Fruit fly (Drosophila melanogaster) whole organism, embryonic: ENCODE results near the gene ea.

ENCODE experiments used
- Abd-B ChIP-seq: fragments of 200-800 bp; sonication (Bioruptor generic); optimal IDR thresholded peaks from 2 replicates; lab custom pipeline; 2018; ENCODE audit warnings: missing biosample characterization, mild to moderate bottlenecking, missing genetic modification characterization, moderate library complexity
- CG10147 ChIP-seq: fragments of 200-800 bp; sonication (Bioruptor generic); optimal IDR thresholded peaks from 2 replicates; lab custom pipeline; 2019; ENCODE audit warnings: missing biosample characterization, mild to moderate bottlenecking, missing genetic modification characterization, moderate library complexity
- CG11398 ChIP-seq: fragments of 200-800 bp; sonication (Bioruptor generic); optimal IDR thresholded peaks from 2 replicates; lab custom pipeline; 2016; ENCODE audit warnings: missing biosample characterization, missing genetic modification characterization
- CG11695 ChIP-seq: fragments of 200-800 bp; sonication (Bioruptor generic); IDR thresholded peaks from 3 replicates; pipeline ENCODE4 v1.3.6; 2022; ENCODE audit warnings: missing biosample characterization, missing genetic modification characterization
- CG13775 ChIP-seq: fragments of 200-800 bp; sonication (Bioruptor generic); optimal IDR thresholded peaks from 3 replicates; lab custom pipeline; 2017; ENCODE audit warnings: missing biosample characterization, mild to moderate bottlenecking, missing genetic modification characterization
- CG1529 ChIP-seq: fragments of 200-800 bp; sonication (Bioruptor generic); optimal IDR thresholded peaks from 3 replicates; lab custom pipeline; 2018; ENCODE audit warnings: missing biosample characterization, missing genetic modification characterization
- CG1603 ChIP-seq: fragments of 200-800 bp; sonication (Bioruptor generic); optimal IDR thresholded peaks from 2 replicates; lab custom pipeline; 2019; ENCODE audit warnings: missing biosample characterization, mild to moderate bottlenecking, missing genetic modification characterization, moderate library complexity
- CG16779 ChIP-seq: fragments of 200-800 bp; sonication (Bioruptor generic); IDR thresholded peaks from 2 replicates; pipeline ENCODE4 v1.3.6; 2022; ENCODE audit warnings: missing biosample characterization, missing genetic modification characterization
- CG17186 ChIP-seq: fragments of 200-800 bp; sonication (Bioruptor generic); optimal IDR thresholded peaks from 3 replicates; lab custom pipeline; 2017; ENCODE audit warnings: missing biosample characterization, missing genetic modification reagents, missing genetic modification characterization
- CG17385 ChIP-seq: fragments of 200-800 bp; sonication (Bioruptor generic); optimal IDR thresholded peaks from 3 replicates; lab custom pipeline; 2018; ENCODE audit warnings: missing biosample characterization, mild to moderate bottlenecking, missing genetic modification characterization
- CG2202 ChIP-seq: fragments of 200-800 bp; sonication (Bioruptor generic); optimal IDR thresholded peaks from 2 replicates; lab custom pipeline; 2018; ENCODE audit warnings: missing biosample characterization, mild to moderate bottlenecking, missing genetic modification characterization
- CG2678 ChIP-seq: fragments of 200-800 bp; sonication (Bioruptor generic); optimal IDR thresholded peaks from 3 replicates; lab custom pipeline; 2019; ENCODE audit warnings: missing biosample characterization, mild to moderate bottlenecking, missing genetic modification characterization, moderate library complexity
- CG2875 ChIP-seq: fragments of 200-800 bp; sonication (Bioruptor generic); optimal IDR thresholded peaks from 2 replicates; lab custom pipeline; 2017; ENCODE audit warnings: missing biosample characterization, mild to moderate bottlenecking, missing genetic modification characterization, missing genetic modification reagents
- CG32532 ChIP-seq: fragments of 200-800 bp; sonication (Bioruptor generic); IDR thresholded peaks from 2 replicates; pipeline ENCODE4 v1.3.6; 2022; ENCODE audit warnings: missing biosample characterization, missing genetic modification characterization
- CG32767 ChIP-seq: fragments of 200-800 bp; sonication (Bioruptor generic); IDR thresholded peaks from 2 replicates; pipeline ENCODE4 v1.3.6; 2022; ENCODE audit warnings: missing biosample characterization, missing genetic modification characterization
- CG4328 ChIP-seq: fragments of 200-800 bp; sonication (Bioruptor generic); optimal IDR thresholded peaks from 3 replicates; lab custom pipeline; 2017; ENCODE audit warnings: missing biosample characterization, missing genetic modification reagents, missing genetic modification characterization
- CG43689 ChIP-seq: fragments of 200-800 bp; sonication (Bioruptor generic); IDR thresholded peaks from 2 replicates; pipeline ENCODE4 v1.3.6; 2022; ENCODE audit warnings: missing biosample characterization, missing genetic modification characterization
- CG4820 ChIP-seq: fragments of 200-800 bp; sonication (Bioruptor generic); optimal IDR thresholded peaks from 3 replicates; lab custom pipeline; 2016; ENCODE audit warnings: missing biosample characterization, missing genetic modification characterization
- CG7357 ChIP-seq: fragments of 200-800 bp; sonication (Bioruptor generic); IDR thresholded peaks from 3 replicates; pipeline ENCODE4 v1.3.6; 2022; ENCODE audit warnings: missing biosample characterization, missing genetic modification characterization
- CG8281 ChIP-seq: fragments of 200-800 bp; sonication (Bioruptor generic); optimal IDR thresholded peaks from 2 replicates; lab custom pipeline; 2018; ENCODE audit warnings: missing biosample characterization, mild to moderate bottlenecking, missing genetic modification characterization, moderate library complexity
- CG8359 ChIP-seq: fragments of 200-800 bp; sonication (Bioruptor generic); optimal IDR thresholded peaks from 2 replicates; lab custom pipeline; 2017; ENCODE audit warnings: missing biosample characterization, mild to moderate bottlenecking, missing genetic modification characterization, borderline replicate concordance
- CG9817 ChIP-seq: fragments of 200-800 bp; sonication (Bioruptor generic); optimal IDR thresholded peaks from 2 replicates; lab custom pipeline; 2018; ENCODE audit warnings: missing biosample characterization, mild to moderate bottlenecking, missing genetic modification characterization, moderate library complexity
- CoRest ChIP-seq: fragments of 200-800 bp; sonication (Bioruptor generic); optimal IDR thresholded peaks from 3 replicates; lab custom pipeline; 2018; ENCODE audit warnings: missing biosample characterization, mild to moderate bottlenecking, missing genetic modification characterization, moderate library complexity
- D ChIP-seq, 2 experiments: fragments of 200-800 bp in 1 of 2; fragments of >200 bp in 1 of 2; sonication (Bioruptor generic) in 1 of 2; optimal IDR thresholded peaks; 2 replicates in 1 of 2; 3 replicates in 1 of 2; lab custom pipeline; 2017; ENCODE audit warnings: mild to moderate bottlenecking in 1 of 2, missing biosample characterization in 1 of 2, missing genetic modification characterization in 1 of 2, missing genetic modification reagents in 1 of 2
- D19B ChIP-seq: fragments of 200-800 bp; sonication (Bioruptor generic); optimal IDR thresholded peaks from 2 replicates; lab custom pipeline; 2017; ENCODE audit warnings: missing biosample characterization, mild to moderate bottlenecking, missing genetic modification characterization
- Dll ChIP-seq: fragments of 200-800 bp; sonication (Bioruptor generic); IDR thresholded peaks from 4 replicates; pipeline ENCODE4 v1.3.6; 2022; ENCODE audit warnings: missing biosample characterization, missing genetic modification characterization; ENCODE audit not compliant: partially characterized antibody
- Fer3 ChIP-seq: fragments of 200-800 bp; sonication (Bioruptor generic); optimal IDR thresholded peaks from 2 replicates; lab custom pipeline; 2018; ENCODE audit warnings: missing biosample characterization, mild to moderate bottlenecking, missing genetic modification characterization, moderate library complexity
- Med ChIP-seq: fragments of 200-800 bp; sonication (Bioruptor generic); peaks from one replicate; lab custom pipeline; 2016; ENCODE audit warnings: missing biosample characterization, missing genetic modification characterization, mild to moderate bottlenecking, inconsistent platforms, moderate library complexity
- NC2β ChIP-seq: fragments of 200-800 bp; sonication (Bioruptor generic); optimal IDR thresholded peaks from 2 replicates; lab custom pipeline; 2016; ENCODE audit warnings: missing biosample characterization, missing genetic modification characterization
- Poxn ChIP-seq: fragments of 200-800 bp; sonication (Bioruptor generic); IDR thresholded peaks from 2 replicates; pipeline ENCODE4 v1.3.6; 2022; ENCODE audit warnings: missing biosample characterization, missing genetic modification characterization
- Tbp ChIP-seq: fragments of >200 bp; optimal IDR thresholded peaks from 2 replicates; lab custom pipeline; 2018; ENCODE audit warnings: missing biosample characterization, missing genetic modification characterization
- Xbp1 ChIP-seq: fragments of 200-800 bp; sonication (Bioruptor generic); optimal IDR thresholded peaks from 3 replicates; lab custom pipeline; 2016; ENCODE audit warnings: missing biosample characterization, mild to moderate bottlenecking, missing genetic modification characterization
- Xrp1 ChIP-seq: fragments of 200-800 bp; sonication (Bioruptor generic); IDR thresholded peaks from 2 replicates; pipeline ENCODE4 v1.3.6; 2022; ENCODE audit warnings: missing biosample characterization, missing genetic modification characterization
- YL-1 ChIP-seq: fragments of 200-800 bp; sonication (Bioruptor generic); optimal IDR thresholded peaks from 3 replicates; lab custom pipeline; 2017; ENCODE audit warnings: missing biosample characterization, mild to moderate bottlenecking, missing genetic modification characterization
- ase ChIP-seq: fragments of 200-800 bp; sonication (Bioruptor generic); IDR thresholded peaks from 3 replicates; pipeline ENCODE4 v1.3.6; 2022; ENCODE audit warnings: missing biosample characterization, missing genetic modification characterization
- br ChIP-seq: fragments of >200 bp; optimal IDR thresholded peaks from 2 replicates; lab custom pipeline; 2017
- btn ChIP-seq: fragments of 200-800 bp; sonication (Bioruptor generic); optimal IDR thresholded peaks from 2 replicates; lab custom pipeline; 2016; ENCODE audit warnings: missing biosample characterization, missing genetic modification characterization
- dmrt99B ChIP-seq: fragments of 200-800 bp; sonication (Bioruptor generic); optimal IDR thresholded peaks from 2 replicates; lab custom pipeline; 2018; ENCODE audit warnings: missing biosample characterization, mild to moderate bottlenecking, missing genetic modification characterization, moderate library complexity
- exex ChIP-seq: fragments of 200-800 bp; sonication (Bioruptor generic); optimal IDR thresholded peaks from 4 replicates; lab custom pipeline; 2018; ENCODE audit warnings: missing biosample characterization, mild to moderate bottlenecking, missing genetic modification characterization, moderate library complexity
- fd3F ChIP-seq: fragments of 200-800 bp; sonication (Bioruptor generic); optimal IDR thresholded peaks from 2 replicates; lab custom pipeline; 2018; ENCODE audit warnings: missing biosample characterization, mild to moderate bottlenecking, missing genetic modification characterization, moderate library complexity
- gsb ChIP-seq: fragments of 200-800 bp; sonication (Bioruptor generic); IDR thresholded peaks from 2 replicates; pipeline ENCODE4 v1.3.6; 2022; ENCODE audit warnings: missing biosample characterization, missing genetic modification characterization
- jigr1 ChIP-seq: fragments of 200-800 bp; sonication (Bioruptor generic); IDR thresholded peaks from 3 replicates; pipeline ENCODE4 v1.3.6; 2022; ENCODE audit warnings: missing biosample characterization, missing genetic modification characterization
- kah ChIP-seq: fragments of 200-800 bp; sonication (Bioruptor generic); optimal IDR thresholded peaks from 2 replicates; lab custom pipeline; 2018; ENCODE audit warnings: missing biosample characterization, mild to moderate bottlenecking, missing genetic modification characterization
- knrl ChIP-seq: fragments of 200-800 bp; sonication (Bioruptor generic); IDR thresholded peaks from 3 replicates; pipeline ENCODE4 v1.3.6; 2022; ENCODE audit warnings: missing biosample characterization, missing genetic modification characterization; ENCODE audit not compliant: partially characterized antibody
- luna ChIP-seq: fragments of 200-800 bp; sonication (Bioruptor generic); optimal IDR thresholded peaks from 2 replicates; lab custom pipeline; 2016; ENCODE audit warnings: missing biosample characterization, missing genetic modification characterization
- onecut ChIP-seq: fragments of 200-800 bp; sonication (Bioruptor generic); IDR thresholded peaks from 2 replicates; pipeline ENCODE4 v1.3.6; 2022; ENCODE audit warnings: missing biosample characterization, missing genetic modification characterization
- run ChIP-seq: fragments of 200-800 bp; sonication (Bioruptor generic); optimal IDR thresholded peaks from 3 replicates; lab custom pipeline; 2018; ENCODE audit warnings: missing biosample characterization, mild to moderate bottlenecking, missing genetic modification characterization
- slp2 ChIP-seq: fragments of 200-800 bp; sonication (Bioruptor generic); optimal IDR thresholded peaks from 2 replicates; lab custom pipeline; 2016; ENCODE audit warnings: missing biosample characterization, missing genetic modification characterization
- tup ChIP-seq: fragments of 200-800 bp; sonication (Bioruptor generic); optimal IDR thresholded peaks from 2 replicates; lab custom pipeline; 2016; ENCODE audit warnings: missing biosample characterization, mild to moderate bottlenecking, missing genetic modification characterization, moderate library complexity
- unpg ChIP-seq: fragments of 200-800 bp; sonication (Bioruptor generic); optimal IDR thresholded peaks from 3 replicates; lab custom pipeline; 2018; ENCODE audit warnings: missing biosample characterization, mild to moderate bottlenecking, missing genetic modification characterization, moderate library complexity

Gene ea

DNA sequence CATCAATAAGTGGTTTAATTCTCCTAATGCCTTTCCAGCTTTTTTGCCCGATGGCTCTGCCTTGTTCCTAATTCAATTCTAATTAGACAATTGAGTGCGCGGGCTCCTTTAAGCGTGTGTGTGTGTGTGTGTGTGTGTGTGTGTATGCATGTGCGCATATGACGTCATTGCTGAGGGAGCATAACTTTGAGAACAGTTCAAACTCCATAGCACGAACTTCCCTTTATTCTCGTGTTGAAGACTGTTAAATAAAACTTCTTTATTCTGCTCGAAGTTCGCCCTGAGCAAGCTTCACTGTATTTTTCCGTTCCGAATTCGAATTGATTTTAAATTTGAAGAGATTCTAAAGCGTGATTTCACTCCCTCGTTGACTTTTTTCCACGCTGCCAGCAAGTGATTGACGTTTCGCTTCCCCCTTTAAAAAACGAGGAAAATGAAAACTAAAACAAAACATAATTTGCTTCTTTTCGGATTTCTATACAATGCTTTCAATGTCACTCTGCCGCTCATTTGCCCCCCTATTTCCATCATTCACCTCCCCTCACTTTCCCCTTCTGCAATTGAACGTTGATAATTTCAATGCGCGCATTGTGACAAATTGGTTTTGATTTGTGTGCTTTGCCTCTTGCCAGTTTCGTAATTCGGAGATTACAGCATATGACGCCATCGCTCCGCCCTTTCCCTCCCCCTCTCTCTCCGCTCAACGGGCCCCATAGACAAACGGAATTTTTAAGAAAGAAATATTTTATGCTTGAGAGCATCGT, 36.1 kb upstream of the ea start (continued):
- TF ChIP-seq run (tag; lab: Kevin White, UChicago) (no peak), br (no peak), CG2202 (tag; lab: Kevin White, UChicago) (no peak), CG1603 (peak; percentile 35), Med (GFP tag; lab: Kevin White, UChicago) (peak; percentile 87), CG8359 (GFP tag; lab: Kevin White, UChicago) (no peak), CG2678 (tag; lab: Kevin White, UChicago) (peak; percentile 43), D19B (GFP tag; lab: Kevin White, UChicago) (no peak), CG32532 (no peak), onecut (GFP tag; lab: Robert Waterston, UW) (peak; percentile 42), exex (tag; lab: Kevin White, UChicago) (no peak), CG8281 (tag; lab: Kevin White, UChicago) (peak; percentile 41), Fer3 (tag; lab: Kevin White, UChicago) (peak; percentile 25), CG11695 (GFP tag; lab: Robert Waterston, UW) (no peak), Abd-B (no peak), CG4328 (GFP tag; lab: Kevin White, UChicago) (no peak), CG13775 (GFP tag; lab: Kevin White, UChicago) (no peak), ase (GFP tag; lab: Robert Waterston, UW) (no peak), knrl (GFP tag; lab: Robert Waterston, UW) (no peak), jigr1 (GFP tag; lab: Robert Waterston, UW) (no peak), Tbp (GFP tag; lab: Kevin White, UChicago) (no peak), Poxn (GFP tag; lab: Robert Waterston, UW) (no peak), unpg (GFP tag; lab: Kevin White, UChicago) (peak; percentile 44), CG11398 (GFP tag; lab: Kevin White, UChicago) (no peak), YL-1 (GFP tag; lab: Kevin White, UChicago) (no peak), gsb (GFP tag; lab: Robert Waterston, UW) (no peak), D (optimal IDR thresholded peaks at IDR 0.05; lab: Kevin White, UChicago) (no peak), D (GFP tag; optimal IDR thresholded peaks at IDR 0.05; lab: Kevin White, UChicago) (no peak), CG17186 (no peak), CG4820 (no peak), Xrp1 (GFP tag; lab: Robert Waterston, UW) (no peak), Dll (GFP tag; lab: Robert Waterston, UW) (no peak), tup (GFP tag; lab: Kevin White, UChicago) (no peak), btn (no peak), CG2875 (GFP tag; lab: Kevin White, UChicago) (no peak), CG43689 (GFP tag; lab: Robert Waterston, UW) (no peak), CG17385 (GFP tag; lab: Kevin White, UChicago) (no peak), CG16779 (GFP tag; lab: Robert Waterston, UW) (no peak), kah (GFP tag; lab: Kevin White, UChicago) (no peak), Xbp1 (GFP tag; lab: Kevin White, UChicago) (peak; percentile 28), CG10147 (no peak), CoRest (peak; percentile 35), CG32767 (GFP tag; lab: Robert Waterston, UW) (no peak), dmrt99B (tag; lab: Kevin White, UChicago) (peak; percentile 30), NC2β (GFP tag; lab: Kevin White, UChicago) (no peak), CG7357 (GFP tag; lab: Robert Waterston, UW) (no peak), CG9817 (tag; lab: Kevin White, UChicago) (peak; percentile 46), CG1529 (GFP tag; lab: Kevin White, UChicago) (no peak), slp2 (GFP tag; lab: Kevin White, UChicago) (no peak), fd3F (GFP tag; lab: Kevin White, UChicago) (no peak), luna (no peak)
